Worm (Caenorhabditis elegans) whole organism, L1 larva: ENCODE results near the gene fars-3.

Experiments
- ceh-88 ChIP-seq: fragments of 200-800 bp; sonication (Bioruptor generic); IDR thresholded peaks from 2 replicates; pipeline ENCODE4 v1.3.6; 2022; ENCODE audit warnings: missing genetic modification characterization, missing compliant biosample characterization
- dpl-1 ChIP-seq, 3 experiments: fragments of 150-350 bp in 2 of 3; sonication (generic microtip) in 1 of 3; optimal IDR thresholded peaks; 2 replicates each; lab custom pipeline; 2014 to 2017; ENCODE audit warnings: missing biosample characterization in 3 of 3, missing genetic modification characterization in 3 of 3, missing genetic modification reagents in 3 of 3
- nhr-237 ChIP-seq: fragments of 150-350 bp; optimal IDR thresholded peaks from 2 replicates; lab custom pipeline; 2014; ENCODE audit warnings: missing biosample characterization, missing genetic modification characterization
- nhr-84 ChIP-seq: sonication (generic microtip); optimal IDR thresholded peaks from 2 replicates; lab custom pipeline; 2017; ENCODE audit warnings: missing biosample characterization, missing genetic modification characterization
- skn-1 ChIP-seq: fragments of 150-350 bp; optimal IDR thresholded peaks from 2 replicates; lab custom pipeline; 2014; ENCODE audit warnings: missing biosample characterization, missing genetic modification characterization
- snpc-4 ChIP-seq: fragments of 150-350 bp; optimal IDR thresholded peaks from 2 replicates; lab custom pipeline; 2014; ENCODE audit warnings: missing biosample characterization, missing genetic modification characterization
- sptf-1 ChIP-seq: fragments of 150-350 bp; optimal IDR thresholded peaks from 2 replicates; lab custom pipeline; 2014; ENCODE audit warnings: missing biosample characterization, missing genetic modification characterization
- ztf-4 ChIP-seq: fragments of 150-350 bp; optimal IDR thresholded peaks from 2 replicates; lab custom pipeline; 2014; ENCODE audit warnings: missing biosample characterization, missing genetic modification characterization

DNA sequence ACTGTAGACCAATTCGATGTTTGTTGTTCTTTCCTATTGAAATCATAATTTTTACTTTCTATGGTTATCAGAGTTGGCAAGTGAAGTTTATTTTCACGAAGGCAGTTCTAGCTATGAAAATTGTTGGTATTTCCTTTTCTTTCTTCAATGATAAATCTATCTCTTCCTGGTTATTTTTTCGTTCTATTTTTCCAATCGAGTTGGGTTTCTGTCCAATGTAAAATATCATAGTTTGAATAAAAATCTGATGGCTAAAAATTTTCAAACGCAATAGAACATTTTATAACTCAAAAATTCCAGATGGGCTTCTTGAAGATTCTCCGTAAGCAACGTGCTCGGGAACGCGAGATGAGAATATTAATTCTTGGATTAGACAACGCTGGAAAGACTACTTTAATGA is 20.6 kb upstream of the fars-3 start, which contains the start of gene evl-20:
- TF ChIP-seq dpl-1 (GFP tag; optimal IDR thresholded peaks at IDR 0.05; lab: Kevin White, UChicago) = no peak
- no peak for TF ChIP-seq ztf-4 (tag; lab: Kevin White, UChicago)
- no peak for TF ChIP-seq skn-1 (tag; lab: Kevin White, UChicago)
- no peak for TF ChIP-seq nhr-237
- TF ChIP-seq ceh-88 (GFP tag; lab: Robert Waterston, UW) = no peak
- TF ChIP-seq sptf-1 = no peak
- no peak for TF ChIP-seq snpc-4 (tag; lab: Kevin White, UChicago)
- TF ChIP-seq nhr-84 (tag; lab: Kevin White, UChicago) = no peak
